Worm (Caenorhabditis elegans) whole organism, L2 larva: ENCODE results near the gene srh-166.
"Not testable (repeated sequence)": the region's sequence is repeated elsewhere in the genome, so short reads cannot be mapped to it uniquely, and the experiment has no call there.

Experiments used
- R02D3.7 ChIP-seq: fragments of 150-350 bp; optimal IDR thresholded peaks from 2 replicates; lab custom pipeline; 2014; ENCODE audit warnings: missing biosample characterization, missing genetic modification characterization
- ceh-16 ChIP-seq: fragments of 150-350 bp; optimal IDR thresholded peaks from 2 replicates; lab custom pipeline; 2014; ENCODE audit warnings: missing biosample characterization, missing genetic modification characterization
- lin-13 ChIP-seq: fragments of 150-350 bp; optimal IDR thresholded peaks from 2 replicates; lab custom pipeline; 2014; ENCODE audit warnings: missing biosample characterization, missing genetic modification reagents, missing genetic modification characterization
- mdl-1 ChIP-seq, 2 experiments: fragments of 150-350 bp in 1 of 2; sonication (generic microtip) in 1 of 2; optimal IDR thresholded peaks; 2 replicates each; lab custom pipeline; 2017; ENCODE audit warnings: missing biosample characterization in 2 of 2, missing genetic modification characterization in 2 of 2
- zag-1 ChIP-seq: fragments of 150-350 bp; optimal IDR thresholded peaks from 2 replicates; lab custom pipeline; 2014; ENCODE audit warnings: missing biosample characterization, missing genetic modification characterization

- TF ChIP-seq R02D3.7 (tag; lab: Kevin White, UChicago); lin-13 (GFP tag; lab: Kevin White, UChicago); zag-1 (tag; lab: Kevin White, UChicago); ceh-16; mdl-1 (tag; optimal IDR thresholded peaks at IDR 0.05; lab: Kevin White, UChicago): not testable (repeated sequence)
These were observed 38.4 kb upstream of the srh-166 start, which contains the start of gene F26F2.13 for ce11 chrV:20564054-20564453.
